Worm (Caenorhabditis elegans): ENCODE measurements around the gene idpa-3.

idpa-3 gene

DNA sequence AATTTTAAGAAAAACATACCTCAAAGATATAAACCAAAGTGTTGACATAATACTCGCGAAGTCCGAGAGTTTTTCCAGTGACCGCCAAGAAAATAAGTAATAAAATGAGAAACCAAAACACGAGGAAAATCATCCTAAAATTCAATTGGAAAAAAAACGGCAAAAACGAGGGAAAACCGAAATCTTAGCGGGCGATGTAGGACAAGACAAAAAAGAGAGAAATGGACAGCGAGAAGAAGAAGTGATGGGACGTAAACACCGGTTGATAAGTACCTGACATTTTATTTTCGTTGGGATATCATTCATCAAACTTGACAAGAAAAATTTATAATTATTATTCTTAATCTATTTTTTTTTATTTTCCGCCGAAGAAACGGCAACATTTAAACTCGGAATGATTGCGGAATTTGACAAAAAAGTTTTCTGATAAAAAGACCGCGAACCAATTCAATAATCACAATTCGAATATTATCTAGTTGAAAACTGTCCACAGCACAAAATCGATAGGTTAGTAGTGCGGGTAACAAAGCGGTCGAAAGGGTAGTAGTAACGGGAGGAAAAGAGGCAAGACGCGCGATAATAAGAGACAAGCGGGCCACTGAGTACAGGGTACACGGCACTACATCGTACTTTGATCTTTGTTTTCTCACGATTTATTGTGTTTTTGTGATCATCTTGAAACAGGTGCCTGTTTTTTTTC, 8.8 kb upstream of the idpa-3 start, which contains the start of gene acl-5:
acl-5 (minus strand) TSS at position 134 of the 700 bp plus-strand sequence.
- TF ChIP-seq cnd-1 (tag; optimal IDR thresholded peaks at IDR 0.05) (no peak), mep-1 (tag; optimal IDR thresholded peaks at IDR 0.05) (no peak), sptf-1 (tag; optimal IDR thresholded peaks at IDR 0.05) (no peak), unc-120 (tag; optimal IDR thresholded peaks at IDR 0.05; ENCODE audit: poor library complexity, severe bottlenecking) (no peak), hlh-1 (tag; optimal IDR thresholded peaks at IDR 0.05) (no peak), drap-1 (GFP tag; optimal IDR thresholded peaks at IDR 0.05) (no peak), ceh-43 (GFP tag; optimal IDR thresholded peaks at IDR 0.05) (no peak), lin-32 (GFP tag; optimal IDR thresholded peaks at IDR 0.05) (no peak), tbx-8 (GFP tag; optimal IDR thresholded peaks at IDR 0.05) (no peak), bed-3 (GFP tag; optimal IDR thresholded peaks at IDR 0.05) (no peak), elt-3 (tag; optimal IDR thresholded peaks at IDR 0.05) (no peak), blmp-1 (tag; optimal IDR thresholded peaks at IDR 0.05) (no peak), ham-2 (GFP tag; optimal IDR thresholded peaks at IDR 0.05) (no peak), nhr-237 (tag; optimal IDR thresholded peaks at IDR 0.05) (no peak), zip-8 (tag; optimal IDR thresholded peaks at IDR 0.05) (no peak), nhr-12 (tag; optimal IDR thresholded peaks at IDR 0.05) (no peak), ztf-11 (tag; optimal IDR thresholded peaks at IDR 0.05) (no peak), M03D4.4 (tag; optimal IDR thresholded peaks at IDR 0.05) (no peak), nhr-76 (tag; optimal IDR thresholded peaks at IDR 0.05) (no peak)

DNA sequence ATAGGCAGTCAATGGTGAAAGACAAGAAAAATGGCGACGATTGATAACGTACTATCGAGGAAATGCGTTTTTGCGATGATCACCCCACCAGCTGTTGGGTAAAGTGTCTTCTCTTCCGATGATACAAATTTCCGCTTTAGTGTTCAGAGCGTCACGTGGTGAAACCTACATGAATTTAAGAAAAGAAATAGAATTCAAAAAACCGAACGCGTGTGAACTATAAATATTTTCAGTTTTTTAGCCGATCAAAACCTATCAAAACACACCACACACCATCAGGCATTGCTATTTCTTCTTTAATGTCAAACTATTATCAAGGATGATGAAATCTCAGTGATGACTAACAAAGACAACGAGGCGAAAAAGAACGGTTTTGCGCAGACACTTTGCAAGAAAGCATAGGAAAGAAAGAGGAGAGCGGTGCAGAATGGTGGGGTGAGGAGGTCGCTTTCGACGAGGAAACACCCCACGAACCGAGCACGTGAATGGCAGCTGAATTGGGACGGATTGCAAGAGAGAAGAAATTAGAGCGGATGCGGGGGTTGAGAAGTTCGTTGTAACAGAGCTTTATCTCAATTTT, 4.1 kb upstream of the idpa-3 start:
- TF ChIP-seq cnd-1 (tag; optimal IDR thresholded peaks at IDR 0.05) (no peak), nhr-2 (tag; optimal IDR thresholded peaks at IDR 0.05) (no peak), elt-3 (tag; optimal IDR thresholded peaks at IDR 0.05) (no peak), tbx-8 (GFP tag; optimal IDR thresholded peaks at IDR 0.05) (no peak), ztf-11 (tag; optimal IDR thresholded peaks at IDR 0.05) (no peak), flh-1 (GFP tag; optimal IDR thresholded peaks at IDR 0.05) (no peak), ces-1 (GFP tag; optimal IDR thresholded peaks at IDR 0.05) (peak; percentile 39), nhr-28 (tag; optimal IDR thresholded peaks at IDR 0.05) (no peak), unc-62 (GFP tag; optimal IDR thresholded peaks at IDR 0.05) (peak; percentile 32), mab-5 (tag; optimal IDR thresholded peaks at IDR 0.05) (no peak)

DNA sequence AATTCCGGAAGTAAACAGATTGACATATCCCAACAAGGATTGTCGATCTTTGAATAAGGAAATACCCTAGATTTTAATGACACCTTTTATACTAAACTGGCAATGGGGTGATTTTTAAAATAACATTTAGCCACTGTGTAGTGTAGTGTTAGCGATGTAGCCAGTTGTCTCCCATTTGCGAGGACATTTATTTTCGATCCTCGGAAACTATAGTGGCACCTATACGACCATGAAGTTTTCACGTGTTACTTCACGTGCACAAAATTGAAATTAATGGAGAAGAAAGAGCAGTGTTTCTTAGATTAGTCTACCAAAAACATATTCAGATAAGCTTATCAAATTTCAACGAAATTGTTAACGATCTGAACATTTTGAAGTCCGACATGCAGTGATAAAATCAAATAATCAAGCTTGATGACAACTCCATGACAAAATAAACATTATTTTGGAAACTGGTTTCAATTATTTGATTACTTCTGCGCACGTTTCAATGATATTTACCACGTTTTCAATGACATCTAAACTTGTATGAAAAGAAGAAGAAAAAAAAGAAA, 2.9 kb upstream of the idpa-3 start, which contains the start of gene R07E3.4:
R07E3.4 (minus strand) TSS at position 51 of the 554 bp plus-strand sequence.
- TF ChIP-seq pha-4 (tag; optimal IDR thresholded peaks at IDR 0.05) (no peak), blmp-1 (tag; optimal IDR thresholded peaks at IDR 0.05) (no peak), hlh-1 (tag; optimal IDR thresholded peaks at IDR 0.05) (peak; percentile 2), mls-2 (tag; optimal IDR thresholded peaks at IDR 0.05) (no peak), M03D4.4 (tag; optimal IDR thresholded peaks at IDR 0.05) (no peak), lsy-2 (tag; optimal IDR thresholded peaks at IDR 0.05) (no peak), lin-13 (tag; optimal IDR thresholded peaks at IDR 0.05) (no peak), tbx-8 (GFP tag; optimal IDR thresholded peaks at IDR 0.05) (no peak), ceh-39 (tag; optimal IDR thresholded peaks at IDR 0.05) (no peak)

DNA sequence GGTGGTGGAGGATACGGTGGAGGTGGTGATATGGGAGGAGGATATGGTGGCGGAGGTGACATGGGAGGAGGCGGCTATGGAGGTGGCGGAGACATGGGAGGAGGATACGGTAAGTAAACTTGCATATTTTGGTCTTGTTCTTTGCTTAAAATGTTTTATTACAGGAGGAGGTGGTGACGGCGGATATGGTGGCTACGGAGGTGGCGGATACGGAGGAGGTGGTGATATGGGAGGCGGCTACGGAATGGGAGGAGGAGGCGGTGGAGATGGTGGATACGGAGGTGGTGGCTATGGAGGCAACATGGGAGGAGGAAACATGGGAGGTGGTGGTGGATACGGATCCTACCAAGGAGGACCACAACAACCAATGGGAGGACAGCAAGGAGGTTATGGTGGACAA, 354 bp downstream of the idpa-3 start:
- TF ChIP-seq ces-1 (GFP tag; optimal IDR thresholded peaks at IDR 0.05) (no peak), bed-3 (GFP tag; optimal IDR thresholded peaks at IDR 0.05) (no peak), sptf-1 (tag; optimal IDR thresholded peaks at IDR 0.05) (peak; percentile 62), unc-39 (tag; optimal IDR thresholded peaks at IDR 0.05) (no peak)

DNA sequence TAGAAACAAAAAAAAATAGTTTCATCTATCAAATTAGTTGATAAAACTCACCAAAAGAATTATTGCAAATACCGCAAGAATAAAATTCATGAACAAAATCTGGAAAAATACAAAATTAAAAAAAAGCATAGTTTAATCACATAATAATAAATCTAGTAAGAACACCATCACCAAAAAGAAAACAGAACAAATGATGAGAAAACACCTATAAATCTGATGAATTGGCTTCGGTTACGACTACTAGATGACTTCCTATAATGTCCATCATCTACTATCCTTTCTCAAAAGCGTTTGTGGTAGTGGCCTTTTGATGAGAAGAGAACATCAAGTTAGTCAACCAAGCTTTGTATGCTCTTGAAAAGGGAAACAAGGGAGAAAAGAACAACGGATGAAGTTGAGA, 1.9 kb downstream of the idpa-3 start, which contains the start of gene cut-5:
cut-5 (minus strand) TSS at position 101 of the 400 bp plus-strand sequence.
- TF ChIP-seq cnd-1 (tag; optimal IDR thresholded peaks at IDR 0.05) (no peak), mep-1 (tag; optimal IDR thresholded peaks at IDR 0.05) (no peak), drap-1 (GFP tag; optimal IDR thresholded peaks at IDR 0.05) (no peak), lin-13 (tag; optimal IDR thresholded peaks at IDR 0.05) (no peak), unc-120 (tag; optimal IDR thresholded peaks at IDR 0.05; ENCODE audit: poor library complexity, severe bottlenecking) (no peak), sem-2 (GFP tag; optimal IDR thresholded peaks at IDR 0.05) (no peak), ceh-39 (tag; optimal IDR thresholded peaks at IDR 0.05) (no peak), mab-5 (tag; optimal IDR thresholded peaks at IDR 0.05) (no peak), lsy-2 (tag; optimal IDR thresholded peaks at IDR 0.05) (no peak), ces-1 (GFP tag; optimal IDR thresholded peaks at IDR 0.05) (no peak), elt-3 (tag; optimal IDR thresholded peaks at IDR 0.05) (no peak), nhr-12 (tag; optimal IDR thresholded peaks at IDR 0.05) (no peak), zip-8 (tag; optimal IDR thresholded peaks at IDR 0.05) (no peak), ham-2 (GFP tag; optimal IDR thresholded peaks at IDR 0.05) (no peak), nhr-2 (tag; optimal IDR thresholded peaks at IDR 0.05) (no peak), nhr-237 (tag; optimal IDR thresholded peaks at IDR 0.05) (no peak), nhr-76 (tag; optimal IDR thresholded peaks at IDR 0.05) (no peak)

Data from whole organism, mixed stage, embryonic.